Fruit fly (Drosophila melanogaster) whole organism, pupa: Measurements from ENCODE around the gene Ip259.

Experiments used
- CG14655 ChIP-seq: fragments of 200-800 bp; sonication (Bioruptor generic); optimal IDR thresholded peaks from 3 replicates; lab custom pipeline; 2017; ENCODE audit warnings: mild to moderate bottlenecking, missing biosample characterization, missing genetic modification reagents, missing genetic modification characterization
- CG17806 ChIP-seq: fragments of 200-800 bp; sonication (Bioruptor generic); optimal IDR thresholded peaks from 2 replicates; lab custom pipeline; 2018; ENCODE audit warnings: missing biosample characterization, mild to moderate bottlenecking, missing genetic modification characterization, moderate library complexity
- CG32121 ChIP-seq: fragments of 200-800 bp; sonication (Bioruptor generic); IDR thresholded peaks from 2 replicates; pipeline ENCODE4 v1.3.6; 2022; ENCODE audit warnings: missing biosample characterization, missing genetic modification characterization
- CG34367 ChIP-seq: fragments of 200-800 bp; sonication (Bioruptor generic); optimal IDR thresholded peaks from 2 replicates; lab custom pipeline; 2018; ENCODE audit warnings: missing biosample characterization, mild to moderate bottlenecking, missing genetic modification characterization
- CG8159 ChIP-seq: fragments of 200-800 bp; sonication (Bioruptor generic); optimal IDR thresholded peaks from 3 replicates; lab custom pipeline; 2018; ENCODE audit warnings: missing biosample characterization, mild to moderate bottlenecking, missing genetic modification characterization, moderate library complexity
- CG8301 ChIP-seq: fragments of 200-800 bp; sonication (Bioruptor generic); optimal IDR thresholded peaks from 2 replicates; lab custom pipeline; 2018; ENCODE audit warnings: missing biosample characterization, mild to moderate bottlenecking, missing genetic modification characterization
- CG9948 ChIP-seq: fragments of 200-800 bp; sonication (Bioruptor generic); optimal IDR thresholded peaks from 2 replicates; lab custom pipeline; 2018; ENCODE audit warnings: missing biosample characterization, mild to moderate bottlenecking, missing genetic modification characterization, moderate library complexity
- Ets98B ChIP-seq: fragments of 200-800 bp; sonication (Bioruptor generic); IDR thresholded peaks from 2 replicates; pipeline ENCODE4 v1.3.6; 2022; ENCODE audit warnings: missing biosample characterization, missing genetic modification characterization
- fd96Ca ChIP-seq: fragments of 200-800 bp; sonication (Bioruptor generic); IDR thresholded peaks from 3 replicates; pipeline ENCODE4 v1.3.6; 2022; ENCODE audit warnings: missing biosample characterization, missing genetic modification characterization
- rn ChIP-seq: fragments of 200-800 bp; sonication (Bioruptor generic); IDR thresholded peaks from 2 replicates; pipeline ENCODE4 v1.3.6; 2022; ENCODE audit warnings: missing biosample characterization, missing genetic modification characterization

dm6 chr2L:10386824-10387223 is 21.3 kb upstream of the Ip259 start:
- TF ChIP-seq CG9948 (tag; lab: Kevin White, UChicago) = no peak
- TF ChIP-seq rn (GFP tag; lab: Robert Waterston, UW) = no peak
- no peak for TF ChIP-seq CG32121 (GFP tag; lab: Robert Waterston, UW)
- TF ChIP-seq CG8301 (tag; lab: Kevin White, UChicago) = no peak
- TF ChIP-seq CG34367 (tag; lab: Kevin White, UChicago) = no peak
- no peak for TF ChIP-seq fd96Ca (GFP tag; lab: Robert Waterston, UW)
- no peak for TF ChIP-seq CG8159 (tag; lab: Kevin White, UChicago)
- TF ChIP-seq CG17806 (tag; lab: Kevin White, UChicago) = no peak
- no peak for TF ChIP-seq Ets98B (GFP tag; lab: Robert Waterston, UW)
- no peak for TF ChIP-seq CG14655
